Fruit fly (Drosophila melanogaster) whole organism, embryonic: ENCODE results near the gene Orct2.

Experiments used
- Awh ChIP-seq: fragments of 200-800 bp; sonication (Bioruptor generic); IDR thresholded peaks from 2 replicates; pipeline ENCODE4, ENCODE4 v1.3.6; 2022; ENCODE audit warnings: missing biosample characterization, missing genetic modification characterization
- BEAF-32 ChIP-seq: fragments of 200-800 bp; sonication (Bioruptor generic); optimal IDR thresholded peaks from 3 replicates; lab custom pipeline; 2017; ENCODE audit warnings: missing biosample characterization, missing genetic modification characterization, mild to moderate bottlenecking, moderate library complexity, missing genetic modification reagents
- CG11398 ChIP-seq: fragments of 200-800 bp; sonication (Bioruptor generic); optimal IDR thresholded peaks from 2 replicates; lab custom pipeline; 2016; ENCODE audit warnings: missing biosample characterization, missing genetic modification characterization
- CG13296 ChIP-seq: fragments of 200-800 bp; sonication (Bioruptor generic); optimal IDR thresholded peaks from 3 replicates; lab custom pipeline; 2018; ENCODE audit warnings: missing biosample characterization, mild to moderate bottlenecking, missing genetic modification characterization
- CG14014 ChIP-seq: fragments of 200-800 bp; sonication (Bioruptor generic); IDR thresholded peaks from 2 replicates; pipeline ENCODE4 v1.3.6; 2022; ENCODE audit warnings: missing biosample characterization, missing genetic modification characterization
- CG17385 ChIP-seq: fragments of 200-800 bp; sonication (Bioruptor generic); optimal IDR thresholded peaks from 3 replicates; lab custom pipeline; 2018; ENCODE audit warnings: missing biosample characterization, mild to moderate bottlenecking, missing genetic modification characterization
- CG2889 ChIP-seq: fragments of 200-800 bp; sonication (Bioruptor generic); IDR thresholded peaks from 3 replicates; pipeline ENCODE4 v1.3.6; 2022; ENCODE audit warnings: missing biosample characterization, missing genetic modification characterization
- CG31224 ChIP-seq: fragments of 200-800 bp; sonication (Bioruptor generic); IDR thresholded peaks from 2 replicates; pipeline ENCODE4 v1.3.6; 2022; ENCODE audit warnings: missing biosample characterization, missing genetic modification characterization
- CG3163 ChIP-seq: fragments of 200-800 bp; sonication (Bioruptor generic); optimal IDR thresholded peaks from 3 replicates; lab custom pipeline; 2016; ENCODE audit warnings: missing biosample characterization, missing genetic modification characterization
- CG33557 ChIP-seq: fragments of 200-800 bp; sonication (Bioruptor generic); optimal IDR thresholded peaks from 2 replicates; lab custom pipeline; 2019; ENCODE audit warnings: missing biosample characterization, mild to moderate bottlenecking, missing genetic modification characterization, moderate library complexity
- CG3726 ChIP-seq: fragments of 200-800 bp; sonication (Bioruptor generic); IDR thresholded peaks from 3 replicates; pipeline ENCODE4, ENCODE4 v1.3.6; 2022; ENCODE audit warnings: missing biosample characterization, missing genetic modification characterization
- CG42726 ChIP-seq: fragments of 200-800 bp; sonication (Bioruptor generic); IDR thresholded peaks from 2 replicates; pipeline ENCODE4 v1.3.6; 2022; ENCODE audit warnings: missing biosample characterization, missing genetic modification characterization; ENCODE audit not compliant: partially characterized antibody
- CG4424 ChIP-seq: fragments of 200-800 bp; sonication (Bioruptor generic); optimal IDR thresholded peaks from 3 replicates; lab custom pipeline; 2016; ENCODE audit warnings: missing biosample characterization, missing genetic modification characterization
- CG4617 ChIP-seq: fragments of 200-800 bp; sonication (Bioruptor generic); optimal IDR thresholded peaks from 3 replicates; lab custom pipeline; 2016; ENCODE audit warnings: missing biosample characterization, missing genetic modification characterization, borderline replicate concordance
- CG7556 ChIP-seq: fragments of 200-800 bp; sonication (Bioruptor generic); optimal IDR thresholded peaks from 2 replicates; lab custom pipeline; 2017; ENCODE audit warnings: missing biosample characterization, mild to moderate bottlenecking, missing genetic modification characterization
- Chrac-16 ChIP-seq: fragments of 200-800 bp; sonication (Bioruptor generic); optimal IDR thresholded peaks from 3 replicates; lab custom pipeline; 2016; ENCODE audit warnings: missing biosample characterization, missing genetic modification characterization
- CrebB ChIP-seq: fragments of 200-800 bp; sonication (Bioruptor generic); optimal IDR thresholded peaks from 3 replicates; lab custom pipeline; 2018; ENCODE audit warnings: missing biosample characterization, mild to moderate bottlenecking, missing genetic modification characterization
- D19A ChIP-seq: fragments of 200-800 bp; optimal IDR thresholded peaks from 3 replicates; lab custom pipeline; 2019; ENCODE audit warnings: missing biosample characterization, mild to moderate bottlenecking, missing genetic modification characterization, moderate library complexity
- Dref ChIP-seq: fragments of 200-800 bp; sonication (Bioruptor generic); IDR thresholded peaks from 2 replicates; pipeline ENCODE4 v1.3.6; 2022; ENCODE audit warnings: missing biosample characterization, missing genetic modification characterization
- Ets65A ChIP-seq: fragments of 200-800 bp; sonication (Bioruptor generic); peaks from one replicate; lab custom pipeline; 2016; ENCODE audit warnings: missing biosample characterization, missing genetic modification characterization
- Fer2 ChIP-seq: fragments of 200-800 bp; sonication (Bioruptor generic); optimal IDR thresholded peaks from 2 replicates; lab custom pipeline; 2018; ENCODE audit warnings: missing biosample characterization, mild to moderate bottlenecking, missing genetic modification characterization, moderate library complexity
- Gsc ChIP-seq: fragments of 200-800 bp; sonication (Bioruptor generic); IDR thresholded peaks from 2 replicates; pipeline ENCODE4 v1.3.6; 2022; ENCODE audit warnings: missing biosample characterization, missing genetic modification characterization
- HHEX ChIP-seq: fragments of 200-800 bp; sonication (Bioruptor generic); optimal IDR thresholded peaks from 3 replicates; lab custom pipeline; 2017; ENCODE audit warnings: missing biosample characterization, mild to moderate bottlenecking, missing genetic modification characterization, missing genetic modification reagents
- HLH3B ChIP-seq: fragments of 200-800 bp; sonication (Bioruptor generic); IDR thresholded peaks from 2 replicates; pipeline ENCODE4 v1.3.6; 2022; ENCODE audit warnings: missing biosample characterization, missing genetic modification characterization
- HLH4C ChIP-seq: fragments of 200-800 bp; sonication (Bioruptor generic); IDR thresholded peaks from 3 replicates; pipeline ENCODE4 v1.3.6; 2022; ENCODE audit warnings: missing biosample characterization, missing genetic modification characterization; ENCODE audit not compliant: partially characterized antibody
- Hmr ChIP-seq: fragments of 200-800 bp; sonication (Bioruptor generic); optimal IDR thresholded peaks from 3 replicates; lab custom pipeline; 2017; ENCODE audit warnings: mild to moderate bottlenecking, missing biosample characterization, missing genetic modification reagents, missing genetic modification characterization
- Hr78 ChIP-seq, 2 experiments: fragments of 200-800 bp in 1 of 2; fragments of >200 bp in 1 of 2; sonication (Bioruptor generic) in 1 of 2; optimal IDR thresholded peaks; 2 replicates each; lab custom pipeline; 2017 to 2019; ENCODE audit warnings: missing biosample characterization in 2 of 2, missing genetic modification characterization in 2 of 2, mild to moderate bottlenecking in 1 of 2, moderate library complexity in 1 of 2
- Max ChIP-seq: fragments of 200-800 bp; sonication (Bioruptor generic); optimal IDR thresholded peaks from 2 replicates; lab custom pipeline; 2016; ENCODE audit warnings: missing biosample characterization, mild to moderate bottlenecking, missing genetic modification characterization
- Rfx ChIP-seq: fragments of 200-800 bp; sonication (Bioruptor generic); IDR thresholded peaks from 2 replicates; pipeline ENCODE4 v1.3.6; 2022; ENCODE audit warnings: missing biosample characterization, missing genetic modification characterization
- Six4 ChIP-seq: fragments of 200-800 bp; sonication (Bioruptor generic); optimal IDR thresholded peaks from 2 replicates; lab custom pipeline; 2016; ENCODE audit warnings: missing biosample characterization, missing genetic modification characterization
- Sox100B ChIP-seq: fragments of 200-800 bp; sonication (Bioruptor generic); optimal IDR thresholded peaks from 3 replicates; lab custom pipeline; 2018; ENCODE audit warnings: missing biosample characterization, mild to moderate bottlenecking, missing genetic modification characterization
- Taf1 ChIP-seq: fragments of 200-800 bp; sonication (Bioruptor generic); IDR thresholded peaks from 2 replicates; pipeline ENCODE4 v1.3.6; 2022; ENCODE audit warnings: missing biosample characterization, missing genetic modification characterization
- ac ChIP-seq: fragments of 200-800 bp; sonication (Bioruptor generic); optimal IDR thresholded peaks from 3 replicates; lab custom pipeline; 2017; ENCODE audit warnings: missing biosample characterization, mild to moderate bottlenecking, missing genetic modification characterization
- cg ChIP-seq: fragments of 200-800 bp; sonication (Bioruptor generic); optimal IDR thresholded peaks from 3 replicates; lab custom pipeline; 2019; ENCODE audit warnings: missing biosample characterization, mild to moderate bottlenecking, missing genetic modification characterization, moderate library complexity
- chinmo ChIP-seq: fragments of 200-800 bp; sonication (Bioruptor generic); IDR thresholded peaks from 4 replicates; pipeline ENCODE4 v1.3.6; 2022; ENCODE audit warnings: missing biosample characterization, missing genetic modification characterization; ENCODE audit not compliant: partially characterized antibody
- crol ChIP-seq: fragments of 200-800 bp; sonication (Bioruptor generic); IDR thresholded peaks from 2 replicates; pipeline ENCODE4 v1.3.6; 2022; ENCODE audit warnings: missing biosample characterization, missing genetic modification characterization
- eve ChIP-seq, 2 experiments: fragments of >200 bp; optimal IDR thresholded peaks; 2 replicates each; lab custom pipeline; 2017; ENCODE audit warnings: missing biosample characterization in 2 of 2, missing genetic modification characterization in 2 of 2
- ftz-f1 ChIP-seq: fragments of 200-800 bp; sonication (Bioruptor generic); optimal IDR thresholded peaks from 2 replicates; lab custom pipeline; 2016; ENCODE audit warnings: missing biosample characterization, missing genetic modification characterization
- hbn ChIP-seq: fragments of 200-800 bp; sonication (Bioruptor generic); IDR thresholded peaks from 2 replicates; pipeline ENCODE4 v1.3.6; 2022; ENCODE audit warnings: missing biosample characterization, missing genetic modification characterization; ENCODE audit not compliant: partially characterized antibody
- hkb ChIP-seq, 2 experiments: fragments of 200-800 bp in 1 of 2; fragments of >200 bp in 1 of 2; sonication (Bioruptor generic) in 1 of 2; IDR thresholded peaks in 1 of 2; optimal IDR thresholded peaks in 1 of 2; 2 replicates each; pipeline versions ENCODE4 v1.3.6 to Lab custom; 2017 to 2022; ENCODE audit warnings: missing biosample characterization in 1 of 2, missing genetic modification characterization in 1 of 2
- jing ChIP-seq: fragments of 200-800 bp; sonication (Bioruptor generic); optimal IDR thresholded peaks from 2 replicates; lab custom pipeline; 2018; ENCODE audit warnings: missing biosample characterization, mild to moderate bottlenecking, missing genetic modification characterization
- jumu ChIP-seq: fragments of 200-800 bp; sonication (Bioruptor generic); optimal IDR thresholded peaks from 3 replicates; lab custom pipeline; 2016; ENCODE audit warnings: missing biosample characterization, missing genetic modification characterization
- kay ChIP-seq: fragments of 200-800 bp; sonication (Bioruptor generic); optimal IDR thresholded peaks from 2 replicates; lab custom pipeline; 2016; ENCODE audit warnings: missing biosample characterization, missing genetic modification characterization
- lola ChIP-seq, 3 experiments: fragments of >200 bp in 2 of 3; fragments of 200-800 bp in 1 of 3; sonication (Bioruptor generic) in 1 of 3; optimal IDR thresholded peaks; 2 replicates each; lab custom pipeline; 2017 to 2019; ENCODE audit warnings: missing biosample characterization in 3 of 3, missing genetic modification characterization in 3 of 3, mild to moderate bottlenecking in 1 of 3, moderate library complexity in 1 of 3
- nerfin-1 ChIP-seq: fragments of 200-800 bp; sonication (Bioruptor generic); optimal IDR thresholded peaks from 3 replicates; lab custom pipeline; 2019; ENCODE audit warnings: missing biosample characterization, mild to moderate bottlenecking, missing genetic modification characterization, moderate library complexity
- oc ChIP-seq: fragments of 200-800 bp; sonication (Bioruptor generic); optimal IDR thresholded peaks from 2 replicates; lab custom pipeline; 2018; ENCODE audit warnings: missing biosample characterization, mild to moderate bottlenecking, missing genetic modification characterization, moderate library complexity
- odd ChIP-seq: fragments of 200-800 bp; sonication (Bioruptor generic); optimal IDR thresholded peaks from 2 replicates; lab custom pipeline; 2017; ENCODE audit warnings: missing biosample characterization, mild to moderate bottlenecking, missing genetic modification characterization
- peb ChIP-seq: fragments of 200-800 bp; sonication (Bioruptor generic); IDR thresholded peaks from 2 replicates; pipeline ENCODE4 v1.3.6; 2022; ENCODE audit warnings: missing biosample characterization, missing genetic modification characterization
- shn ChIP-seq: fragments of 200-800 bp; sonication (Bioruptor generic); optimal IDR thresholded peaks from 3 replicates; lab custom pipeline; 2016; ENCODE audit warnings: missing biosample characterization, missing genetic modification characterization
- slbo ChIP-seq: fragments of 200-800 bp; sonication (Bioruptor generic); IDR thresholded peaks from 2 replicates; pipeline ENCODE4 v1.3.6; 2022; ENCODE audit warnings: missing biosample characterization, missing genetic modification characterization
- tgo ChIP-seq: fragments of 200-800 bp; sonication (Bioruptor generic); IDR thresholded peaks from 3 replicates; pipeline ENCODE4 v1.3.6; 2022; ENCODE audit warnings: missing biosample characterization, missing genetic modification characterization
- tup ChIP-seq: fragments of 200-800 bp; sonication (Bioruptor generic); optimal IDR thresholded peaks from 2 replicates; lab custom pipeline; 2016; ENCODE audit warnings: missing biosample characterization, mild to moderate bottlenecking, missing genetic modification characterization, moderate library complexity
- vvl ChIP-seq: fragments of 200-800 bp; sonication (Bioruptor generic); IDR thresholded peaks from 2 replicates; pipeline ENCODE4 v1.3.6; 2022; ENCODE audit warnings: missing biosample characterization, missing genetic modification characterization

Gene Orct2

dm6 chr3R:24260041-24260379 is 12.8 kb upstream of the Orct2 start (continued):
- no peak for TF ChIP-seq HLH4C
- no peak for TF ChIP-seq eve (GFP tag; optimal IDR thresholded peaks at IDR 0.05; lab: Kevin White, UChicago)
- no peak for TF ChIP-seq Chrac-16
- TF ChIP-seq HLH3B (GFP tag; lab: Robert Waterston, UW): no peak
- TF ChIP-seq hkb (optimal IDR thresholded peaks at IDR 0.05; lab: Kevin White, UChicago): no peak
- 0 out of 2 replicates have a peak, but pooled peaks have one; percentile 4 for TF ChIP-seq hkb (GFP tag; IDR thresholded peaks at IDR 0.05; lab: Robert Waterston, UW)
- TF ChIP-seq CG3163: peak; percentile 66
- TF ChIP-seq crol (GFP tag; lab: Robert Waterston, UW): peak; percentile 47; the same call in 1 of the 2 replicates
- TF ChIP-seq jing (GFP tag; lab: Kevin White, UChicago): no peak
- no peak for TF ChIP-seq Sox100B
- peak; percentile 85 for TF ChIP-seq ftz-f1 (GFP tag; lab: Kevin White, UChicago)
- TF ChIP-seq oc (tag; lab: Kevin White, UChicago): no peak
- no peak for TF ChIP-seq ac
- TF ChIP-seq Fer2: no peak
- TF ChIP-seq Hr78 (GFP tag; optimal IDR thresholded peaks at IDR 0.05; lab: Kevin White, UChicago): peak in 1 of 2 experiments; percentile 6
- TF ChIP-seq HHEX: no peak
- TF ChIP-seq kay (GFP tag; lab: Kevin White, UChicago): no peak
- peak; percentile 59 for TF ChIP-seq CG7556 (GFP tag; lab: Kevin White, UChicago)
- TF ChIP-seq shn: no peak
- TF ChIP-seq nerfin-1 (tag; lab: Kevin White, UChicago): no peak
- TF ChIP-seq CG2889 (GFP tag; lab: Robert Waterston, UW): no peak
- TF ChIP-seq Max (GFP tag; lab: Kevin White, UChicago): no peak
- no peak for TF ChIP-seq D19A
- no peak for TF ChIP-seq vvl
- no peak for TF ChIP-seq Rfx
- TF ChIP-seq odd (GFP tag; lab: Kevin White, UChicago): no peak
- TF ChIP-seq CG4424 (GFP tag; lab: Kevin White, UChicago): no peak
- TF ChIP-seq cg: no peak
- no peak for TF ChIP-seq CG31224
- TF ChIP-seq Awh: no peak
- no peak for TF ChIP-seq peb (GFP tag; lab: Robert Waterston, UW)
- no peak for TF ChIP-seq Hmr
- TF ChIP-seq Taf1 (GFP tag; lab: Robert Waterston, UW): no peak
- TF ChIP-seq tgo (GFP tag; lab: Robert Waterston, UW): no peak
- TF ChIP-seq BEAF-32 (GFP tag; lab: Kevin White, UChicago): no peak
- no peak for TF ChIP-seq CG14014 (GFP tag; lab: Robert Waterston, UW)
- peak; percentile 1; the same call in 1 of the 3 replicates for TF ChIP-seq CG3726 (GFP tag; lab: Robert Waterston, UW)
- TF ChIP-seq Dref (GFP tag; lab: Robert Waterston, UW): no peak
- TF ChIP-seq Ets65A: peak; percentile 96
- no peak for TF ChIP-seq slbo (GFP tag; lab: Robert Waterston, UW)
- TF ChIP-seq CG13296 (GFP tag; lab: Kevin White, UChicago): no peak
- peak in 1 of 3 experiments; percentile 16 for TF ChIP-seq lola (GFP tag; optimal IDR thresholded peaks at IDR 0.05; lab: Kevin White, UChicago)
- TF ChIP-seq, all 482 proteins: peak for 22

- no peak for TF ChIP-seq CG11398 (GFP tag; lab: Kevin White, UChicago)
- TF ChIP-seq Six4 (GFP tag; lab: Kevin White, UChicago): no peak
- TF ChIP-seq D19A: no peak
- TF ChIP-seq CrebB: no peak
- TF ChIP-seq CG42726 (GFP tag; lab: Robert Waterston, UW): 0 out of 2 replicates have a peak, but pooled peaks have one; percentile 21
- no peak for TF ChIP-seq tup (GFP tag; lab: Kevin White, UChicago)
- no peak for TF ChIP-seq CG17385 (GFP tag; lab: Kevin White, UChicago)
- no peak for TF ChIP-seq hbn (GFP tag; lab: Robert Waterston, UW)
- 0 out of 4 replicates have a peak, but pooled peaks have one; percentile 41 for TF ChIP-seq chinmo (GFP tag; lab: Robert Waterston, UW)
- no peak for TF ChIP-seq Gsc (GFP tag; lab: Robert Waterston, UW)
- no peak for TF ChIP-seq jumu (GFP tag; lab: Kevin White, UChicago)
- TF ChIP-seq CG33557 (GFP tag; lab: Kevin White, UChicago): no peak
- TF ChIP-seq CG4617 (GFP tag; lab: Kevin White, UChicago): no peak
Observed at dm6 chr3R:24260411-24260810, 12.4 kb upstream of the Orct2 start.
